Fruit fly (Drosophila melanogaster): Measurements from ENCODE around the gene CG9330.

CG9330 gene

dm6 chr3L:19585979-19586378 is at the start of gene CG9330, which contains the start of gene CG9231:
CG9330 (plus strand) TSS chr3L:19586253.
CG9231 (minus strand) TSS chr3L:19586003.
- peak; percentile 9 for TF ChIP-seq az2 (GFP tag; optimal IDR thresholded peaks at IDR 0.05)
- TF ChIP-seq dati (GFP tag; IDR thresholded peaks at IDR 0.05): no peak
- TF ChIP-seq hth (optimal IDR thresholded peaks at IDR 0.05): no peak
- TF ChIP-seq amos (GFP tag; IDR thresholded peaks at IDR 0.05; ENCODE audit: partially characterized antibody): no peak
- TF ChIP-seq CG11695 (GFP tag; IDR thresholded peaks at IDR 0.05): no peak
- no peak for TF ChIP-seq zfh2 (GFP tag; optimal IDR thresholded peaks at IDR 0.05)
- no peak for TF ChIP-seq gro (GFP tag; optimal IDR thresholded peaks at IDR 0.05)
- no peak for TF ChIP-seq MTF-1 (GFP tag; optimal IDR thresholded peaks at IDR 0.05; ENCODE audit: borderline replicate concordance)
- no peak for TF ChIP-seq btn (GFP tag; optimal IDR thresholded peaks at IDR 0.05)
- no peak for TF ChIP-seq sisA (GFP tag; IDR thresholded peaks at IDR 0.05)
- no peak for TF ChIP-seq pb (GFP tag; optimal IDR thresholded peaks at IDR 0.05)
- TF ChIP-seq PHDP (tag; optimal IDR thresholded peaks at IDR 0.05): peak; percentile 9
- peak; percentile 82 for TF ChIP-seq CG12391 (tag; optimal IDR thresholded peaks at IDR 0.05)
- no peak for TF ChIP-seq CG9727 (GFP tag; optimal IDR thresholded peaks at IDR 0.05)
- no peak for TF ChIP-seq Camta (GFP tag; optimal IDR thresholded peaks at IDR 0.05)
- TF ChIP-seq fu2 (GFP tag; optimal IDR thresholded peaks at IDR 0.05): no peak
- no peak for TF ChIP-seq CG11085 (GFP tag; IDR thresholded peaks at IDR 0.05)
- TF ChIP-seq CG14710 (tag; optimal IDR thresholded peaks at IDR 0.05): peak; percentile 81
- no peak for TF ChIP-seq Optix (GFP tag; IDR thresholded peaks at IDR 0.05)
- TF ChIP-seq sd (tag; optimal IDR thresholded peaks at IDR 0.05): peak; percentile 50
- TF ChIP-seq CG13624 (GFP tag; optimal IDR thresholded peaks at IDR 0.05): peak; percentile 22
- no peak for TF ChIP-seq CG6854 (GFP tag; optimal IDR thresholded peaks at IDR 0.05)
- no peak for TF ChIP-seq CG1792 (GFP tag; optimal IDR thresholded peaks at IDR 0.05)
- TF ChIP-seq CG10565 (GFP tag; optimal IDR thresholded peaks at IDR 0.05): no peak
- no peak for TF ChIP-seq dm (GFP tag; optimal IDR thresholded peaks at IDR 0.05)
- peak; percentile 40 for TF ChIP-seq CG17186 (GFP tag; optimal IDR thresholded peaks at IDR 0.05)
- peak in 1 of 2 experiments; percentile 41 for TF ChIP-seq Eip74EF (GFP tag; optimal IDR thresholded peaks at IDR 0.05)
- peak; percentile 44 for TF ChIP-seq phol (tag; optimal IDR thresholded peaks at IDR 0.05)
- peak; percentile 75 for TF ChIP-seq pzg (GFP tag; optimal IDR thresholded peaks at IDR 0.05)
- peak; percentile 80 for TF ChIP-seq Sin3A (optimal IDR thresholded peaks at IDR 0.05)
- no peak for TF ChIP-seq CG7745 (tag; optimal IDR thresholded peaks at IDR 0.05)
- TF ChIP-seq Six4 (GFP tag; optimal IDR thresholded peaks at IDR 0.05): no peak
- TF ChIP-seq fd3F (GFP tag; optimal IDR thresholded peaks at IDR 0.05): no peak
- no peak for TF ChIP-seq wor (GFP tag; IDR thresholded peaks at IDR 0.05)
- no peak for TF ChIP-seq CG8388 (GFP tag; optimal IDR thresholded peaks at IDR 0.05)
- peak; percentile 91 for TF ChIP-seq CG3995 (GFP tag; optimal IDR thresholded peaks at IDR 0.05)
- TF ChIP-seq CG7556 (GFP tag; optimal IDR thresholded peaks at IDR 0.05): no peak
- TF ChIP-seq H2.0 (GFP tag; IDR thresholded peaks at IDR 0.05): no peak
- no peak for TF ChIP-seq CG32532 (GFP tag; IDR thresholded peaks at IDR 0.05)
- TF ChIP-seq ewg (GFP tag; optimal IDR thresholded peaks at IDR 0.05): peak; percentile 26
- no peak for TF ChIP-seq twi (tag; optimal IDR thresholded peaks at IDR 0.05)
- no peak for TF ChIP-seq CTCF (GFP tag; optimal IDR thresholded peaks at IDR 0.05)
- TF ChIP-seq luna (GFP tag; optimal IDR thresholded peaks at IDR 0.05): no peak
- TF ChIP-seq YL-1 (GFP tag; optimal IDR thresholded peaks at IDR 0.05): peak; percentile 92
- TF ChIP-seq E2f2 (GFP tag; IDR thresholded peaks at IDR 0.05): peak; percentile 59; the same call in 1 of the 2 replicates
- no peak for TF ChIP-seq odd (GFP tag; optimal IDR thresholded peaks at IDR 0.05)
- peak; percentile 38; the same call in 1 of the 3 replicates for TF ChIP-seq CG17361 (GFP tag; IDR thresholded peaks at IDR 0.05)
- peak; percentile 36 for TF ChIP-seq CoRest (tag; optimal IDR thresholded peaks at IDR 0.05)
- TF ChIP-seq dysf (GFP tag; IDR thresholded peaks at IDR 0.05): no peak
- peak; percentile 3 for TF ChIP-seq maf-S (GFP tag; optimal IDR thresholded peaks at IDR 0.05)
- peak; percentile 49 for TF ChIP-seq Deaf1 (tag; optimal IDR thresholded peaks at IDR 0.05)
- TF ChIP-seq CG42726 (GFP tag; IDR thresholded peaks at IDR 0.05; ENCODE audit: partially characterized antibody): no peak
- TF ChIP-seq ara (GFP tag; IDR thresholded peaks at IDR 0.05): no peak
